Fruit fly (Drosophila melanogaster) whole organism, embryonic: ENCODE measurements around the gene Tsp97E.

Experiments
- Antp ChIP-seq: fragments of 200-800 bp; sonication (Bioruptor generic); optimal IDR thresholded peaks from 3 replicates; lab custom pipeline; 2016; ENCODE audit warnings: missing biosample characterization, missing genetic modification characterization
- Asciz ChIP-seq: fragments of 200-800 bp; sonication (Bioruptor generic); optimal IDR thresholded peaks from 2 replicates; lab custom pipeline; 2017; ENCODE audit warnings: missing biosample characterization, mild to moderate bottlenecking, missing genetic modification characterization, missing genetic modification reagents
- Bdp1 ChIP-seq: fragments of 200-800 bp; sonication (Bioruptor generic); optimal IDR thresholded peaks from 3 replicates; lab custom pipeline; 2016; ENCODE audit warnings: missing biosample characterization, missing genetic modification characterization
- CG10147 ChIP-seq: fragments of 200-800 bp; sonication (Bioruptor generic); optimal IDR thresholded peaks from 2 replicates; lab custom pipeline; 2019; ENCODE audit warnings: missing biosample characterization, mild to moderate bottlenecking, missing genetic modification characterization, moderate library complexity
- CG10462 ChIP-seq: fragments of 200-800 bp; sonication (Bioruptor generic); optimal IDR thresholded peaks from 2 replicates; lab custom pipeline; 2016; ENCODE audit warnings: missing biosample characterization, missing genetic modification characterization
- CG14667 ChIP-seq: fragments of 200-800 bp; sonication (Bioruptor generic); IDR thresholded peaks from 2 replicates; pipeline ENCODE4 v1.3.6; 2022; ENCODE audit warnings: missing biosample characterization, missing genetic modification characterization
- CG15073 ChIP-seq: fragments of 200-800 bp; sonication (Bioruptor generic); optimal IDR thresholded peaks from 2 replicates; lab custom pipeline; 2016; ENCODE audit warnings: missing biosample characterization, missing genetic modification characterization
- CG15269 ChIP-seq: fragments of 200-800 bp; sonication (Bioruptor generic); optimal IDR thresholded peaks from 2 replicates; lab custom pipeline; 2018; ENCODE audit warnings: missing biosample characterization, mild to moderate bottlenecking, missing genetic modification characterization, moderate library complexity
- CG17328 ChIP-seq: fragments of 200-800 bp; sonication (Bioruptor generic); IDR thresholded peaks from 2 replicates; pipeline ENCODE4 v1.3.6; 2022; ENCODE audit warnings: missing biosample characterization, missing genetic modification characterization
- CG17385 ChIP-seq: fragments of 200-800 bp; sonication (Bioruptor generic); optimal IDR thresholded peaks from 3 replicates; lab custom pipeline; 2018; ENCODE audit warnings: missing biosample characterization, mild to moderate bottlenecking, missing genetic modification characterization
- CG17612 ChIP-seq: fragments of 200-800 bp; sonication (Bioruptor generic); IDR thresholded peaks from 2 replicates; pipeline ENCODE4 v1.3.6; 2022; ENCODE audit warnings: missing biosample characterization, missing genetic modification characterization
- CG2116 ChIP-seq: fragments of 200-800 bp; sonication (Bioruptor generic); optimal IDR thresholded peaks from 3 replicates; lab custom pipeline; 2018; ENCODE audit warnings: missing biosample characterization, mild to moderate bottlenecking, missing genetic modification characterization
- CG2129 ChIP-seq: fragments of 200-800 bp; sonication (Bioruptor generic); IDR thresholded peaks from 2 replicates; pipeline ENCODE4 v1.3.6; 2022; ENCODE audit warnings: missing biosample characterization, missing genetic modification characterization; ENCODE audit not compliant: partially characterized antibody
- CG2199 ChIP-seq: fragments of 200-800 bp; sonication (Bioruptor generic); IDR thresholded peaks from 3 replicates; pipeline ENCODE4 v1.3.6; 2022; ENCODE audit warnings: missing biosample characterization, missing genetic modification characterization
- CG30020 ChIP-seq: fragments of 200-800 bp; optimal IDR thresholded peaks from 2 replicates; lab custom pipeline; 2019; ENCODE audit warnings: missing biosample characterization, mild to moderate bottlenecking, missing genetic modification characterization, moderate library complexity
- CG3995 ChIP-seq: fragments of 200-800 bp; sonication (Bioruptor generic); optimal IDR thresholded peaks from 3 replicates; lab custom pipeline; 2016; ENCODE audit warnings: missing biosample characterization, missing genetic modification characterization
- CG4404 ChIP-seq: fragments of 200-800 bp; sonication (Bioruptor generic); IDR thresholded peaks from 2 replicates; pipeline ENCODE4 v1.3.6; 2022; ENCODE audit warnings: missing biosample characterization, missing genetic modification characterization
- CG4730 ChIP-seq: fragments of 200-800 bp; sonication (Bioruptor generic); IDR thresholded peaks from 2 replicates; pipeline ENCODE4 v1.3.6; 2022; ENCODE audit warnings: missing biosample characterization, missing genetic modification characterization
- CG5953 ChIP-seq: fragments of 200-800 bp; sonication (Bioruptor generic); IDR thresholded peaks from 2 replicates; pipeline ENCODE4 v1.3.6; 2022; ENCODE audit warnings: missing biosample characterization, missing genetic modification characterization
- CG6683 ChIP-seq: fragments of 200-800 bp; sonication (Bioruptor generic); optimal IDR thresholded peaks from 2 replicates; lab custom pipeline; 2017; ENCODE audit warnings: missing biosample characterization, mild to moderate bottlenecking, missing genetic modification characterization, missing genetic modification reagents
- CG7372 ChIP-seq: fragments of 200-800 bp; sonication (Bioruptor generic); IDR thresholded peaks from 2 replicates; pipeline ENCODE4 v1.3.6; 2022; ENCODE audit warnings: missing biosample characterization, missing genetic modification characterization
- CG9609 ChIP-seq: fragments of 200-800 bp; sonication (Bioruptor generic); optimal IDR thresholded peaks from 3 replicates; lab custom pipeline; 2016; ENCODE audit warnings: missing biosample characterization, missing genetic modification characterization
- CHES-1-like ChIP-seq: fragments of 200-800 bp; sonication (Bioruptor generic); optimal IDR thresholded peaks from 2 replicates; lab custom pipeline; 2016; ENCODE audit warnings: missing biosample characterization, missing genetic modification characterization
- Camta ChIP-seq: fragments of 200-800 bp; sonication (Bioruptor generic); optimal IDR thresholded peaks from 2 replicates; lab custom pipeline; 2016; ENCODE audit warnings: missing biosample characterization, missing genetic modification characterization
- HHEX ChIP-seq: fragments of 200-800 bp; sonication (Bioruptor generic); optimal IDR thresholded peaks from 3 replicates; lab custom pipeline; 2017; ENCODE audit warnings: missing biosample characterization, mild to moderate bottlenecking, missing genetic modification characterization, missing genetic modification reagents
- HmgZ ChIP-seq: fragments of 200-800 bp; sonication (Bioruptor generic); optimal IDR thresholded peaks from 2 replicates; lab custom pipeline; 2018; ENCODE audit warnings: missing biosample characterization, mild to moderate bottlenecking, missing genetic modification characterization
- Hmr ChIP-seq: fragments of 200-800 bp; sonication (Bioruptor generic); optimal IDR thresholded peaks from 3 replicates; lab custom pipeline; 2017; ENCODE audit warnings: mild to moderate bottlenecking, missing biosample characterization, missing genetic modification reagents, missing genetic modification characterization
- Hmx ChIP-seq: fragments of 200-800 bp; sonication (Bioruptor generic); optimal IDR thresholded peaks from 2 replicates; lab custom pipeline; 2016; ENCODE audit warnings: missing biosample characterization, missing genetic modification characterization
- Opbp ChIP-seq: fragments of 200-800 bp; sonication (Bioruptor generic); IDR thresholded peaks from 3 replicates; pipeline ENCODE4 v1.3.6; 2022; ENCODE audit warnings: missing biosample characterization, missing genetic modification characterization; ENCODE audit not compliant: partially characterized antibody
- Ravus ChIP-seq: fragments of 200-800 bp; sonication (Bioruptor generic); IDR thresholded peaks from 2 replicates; pipeline ENCODE4 v1.3.6; 2022; ENCODE audit warnings: missing biosample characterization, missing genetic modification characterization
- Ssrp ChIP-seq: fragments of 200-800 bp; sonication (Bioruptor generic); optimal IDR thresholded peaks from 2 replicates; lab custom pipeline; 2018; ENCODE audit warnings: missing biosample characterization, mild to moderate bottlenecking, missing genetic modification characterization, moderate library complexity
- Xbp1 ChIP-seq: fragments of 200-800 bp; sonication (Bioruptor generic); optimal IDR thresholded peaks from 3 replicates; lab custom pipeline; 2016; ENCODE audit warnings: missing biosample characterization, mild to moderate bottlenecking, missing genetic modification characterization
- al ChIP-seq: fragments of 200-800 bp; sonication (Bioruptor generic); IDR thresholded peaks from 2 replicates; pipeline ENCODE4 v1.3.6; 2022; ENCODE audit warnings: missing biosample characterization, missing genetic modification characterization
- aop ChIP-seq: fragments of 200-800 bp; sonication (Bioruptor generic); IDR thresholded peaks from 2 replicates; pipeline ENCODE4 v1.3.6; 2022; ENCODE audit warnings: missing biosample characterization, missing genetic modification characterization
- bbx ChIP-seq: fragments of 200-800 bp; sonication (Bioruptor generic); IDR thresholded peaks from 2 replicates; pipeline ENCODE4 v1.3.6; 2022; ENCODE audit warnings: missing biosample characterization, missing genetic modification characterization; ENCODE audit not compliant: partially characterized antibody
- bowl ChIP-seq: fragments of 200-800 bp; sonication (Bioruptor generic); IDR thresholded peaks from 2 replicates; pipeline ENCODE4 v1.3.6; 2022; ENCODE audit warnings: missing biosample characterization, missing genetic modification characterization
- cad ChIP-seq: fragments of >200 bp; optimal IDR thresholded peaks from 2 replicates; lab custom pipeline; 2017; ENCODE audit warnings: missing biosample characterization, missing genetic modification characterization
- corto ChIP-seq: fragments of 200-800 bp; sonication (Bioruptor generic); optimal IDR thresholded peaks from 2 replicates; lab custom pipeline; 2016; ENCODE audit warnings: missing biosample characterization, mild to moderate bottlenecking, missing genetic modification characterization, moderate library complexity
- dimm ChIP-seq: fragments of 200-800 bp; sonication (Bioruptor generic); IDR thresholded peaks from 2 replicates; pipeline ENCODE4 v1.3.6; 2022; ENCODE audit warnings: missing biosample characterization, missing genetic modification characterization
- dpn ChIP-seq, 2 experiments: fragments of 200-800 bp; sonication (Bioruptor generic); optimal IDR thresholded peaks; 3 replicates each; lab custom pipeline; 2016; ENCODE audit warnings: missing biosample characterization in 2 of 2, missing genetic modification characterization in 2 of 2
- her ChIP-seq: fragments of 200-800 bp; sonication (Bioruptor generic); optimal IDR thresholded peaks from 2 replicates; lab custom pipeline; 2016; ENCODE audit warnings: missing biosample characterization, missing genetic modification characterization
- klu ChIP-seq: fragments of 200-800 bp; sonication (Bioruptor generic); IDR thresholded peaks from 2 replicates; pipeline ENCODE4 v1.3.6; 2022; ENCODE audit warnings: missing biosample characterization, missing genetic modification characterization
- knrl ChIP-seq: fragments of 200-800 bp; sonication (Bioruptor generic); IDR thresholded peaks from 3 replicates; pipeline ENCODE4 v1.3.6; 2022; ENCODE audit warnings: missing biosample characterization, missing genetic modification characterization; ENCODE audit not compliant: partially characterized antibody
- lmd ChIP-seq: fragments of 200-800 bp; sonication (Bioruptor generic); IDR thresholded peaks from 2 replicates; pipeline ENCODE4 v1.3.6; 2022; ENCODE audit warnings: missing biosample characterization, missing genetic modification characterization
- org-1 ChIP-seq: fragments of 200-800 bp; sonication (Bioruptor generic); optimal IDR thresholded peaks from 2 replicates; lab custom pipeline; 2017; ENCODE audit warnings: missing biosample characterization, missing genetic modification characterization
- psq ChIP-seq: fragments of 200-800 bp; sonication (Bioruptor generic); optimal IDR thresholded peaks from 2 replicates; lab custom pipeline; 2017; ENCODE audit warnings: missing biosample characterization, missing genetic modification characterization
- sima ChIP-seq: fragments of 200-800 bp; sonication (Bioruptor generic); optimal IDR thresholded peaks from 2 replicates; lab custom pipeline; 2016; ENCODE audit warnings: missing biosample characterization, missing genetic modification characterization
- so ChIP-seq: fragments of 200-800 bp; sonication (Bioruptor generic); IDR thresholded peaks from 3 replicates; pipeline ENCODE4 v1.3.6; 2022; ENCODE audit warnings: missing biosample characterization, missing genetic modification characterization
- tio ChIP-seq: fragments of 200-800 bp; sonication (Bioruptor generic); optimal IDR thresholded peaks from 2 replicates; lab custom pipeline; 2017; ENCODE audit warnings: missing biosample characterization, missing genetic modification characterization, inconsistent platforms
- tna ChIP-seq: fragments of 200-800 bp; sonication (Bioruptor generic); IDR thresholded peaks from 2 replicates; pipeline ENCODE4 v1.3.6; 2022; ENCODE audit warnings: missing biosample characterization, missing genetic modification characterization; ENCODE audit not compliant: partially characterized antibody
- trem ChIP-seq: fragments of 200-800 bp; optimal IDR thresholded peaks from 3 replicates; lab custom pipeline; 2019; ENCODE audit warnings: missing biosample characterization, mild to moderate bottlenecking, missing genetic modification characterization, moderate library complexity
- yki ChIP-seq: fragments of >200 bp; optimal IDR thresholded peaks from 3 replicates; lab custom pipeline; 2018
- z ChIP-seq: fragments of 200-800 bp; sonication (Bioruptor generic); IDR thresholded peaks from 3 replicates; pipeline ENCODE4 v1.3.6; 2022; ENCODE audit warnings: missing biosample characterization, missing genetic modification characterization

Tsp97E gene

DNA sequence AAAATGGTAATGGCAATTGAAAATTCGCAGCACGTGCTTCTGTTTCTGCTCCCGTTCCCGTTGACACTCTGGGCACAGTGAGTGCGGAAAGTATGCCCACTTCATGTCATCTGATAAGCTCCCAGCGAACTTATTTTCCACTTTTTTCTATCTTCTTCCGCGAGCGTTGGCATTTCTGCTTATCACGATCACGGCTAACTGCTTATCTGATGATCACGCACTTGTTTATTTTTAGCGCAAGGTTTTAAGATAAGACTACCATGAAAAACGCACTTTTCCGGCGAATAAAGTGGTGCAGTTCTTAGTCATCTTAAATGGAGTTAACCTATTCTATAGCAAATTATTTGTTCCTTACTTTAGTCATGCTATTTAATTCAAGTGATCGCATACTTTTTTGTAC, 27.2 kb downstream of the Tsp97E start (continued):
- TF ChIP-seq klu (GFP tag; lab: Robert Waterston, UW) (no peak), sima (GFP tag; lab: Kevin White, UChicago) (no peak), dimm (GFP tag; lab: Robert Waterston, UW) (no peak), Asciz (peak; percentile 11), CG14667 (no peak), CG2129 (GFP tag; lab: Robert Waterston, UW) (no peak), CG15073 (GFP tag; lab: Kevin White, UChicago) (no peak), z (GFP tag; lab: Robert Waterston, UW) (no peak), CG17328 (no peak), Hmr (GFP tag; lab: Kevin White, UChicago) (no peak), tio (peak; percentile 51), tna (no peak), Hmx (no peak), al (GFP tag; lab: Robert Waterston, UW) (no peak), aop (GFP tag; lab: Robert Waterston, UW) (no peak), CG6683 (GFP tag; lab: Kevin White, UChicago) (peak; percentile 3), HmgZ (tag; lab: Kevin White, UChicago) (peak; percentile 34), CG7372 (GFP tag; lab: Robert Waterston, UW) (no peak), lmd (GFP tag; lab: Robert Waterston, UW) (peak; percentile 53), CG15269 (peak; percentile 56), corto (GFP tag; lab: Kevin White, UChicago) (no peak), CG4730 (GFP tag; lab: Robert Waterston, UW) (no peak), cad (no peak), CG10462 (GFP tag; lab: Kevin White, UChicago) (peak; percentile 11), Ravus (no peak), CG10147 (peak; percentile 50), CG5953 (no peak), Opbp (GFP tag; lab: Robert Waterston, UW) (no peak), psq (no peak), CG30020 (tag; lab: Kevin White, UChicago) (no peak), bbx (GFP tag; lab: Robert Waterston, UW) (no peak), Ssrp (peak; percentile 53), CG17385 (peak; percentile 31), HHEX (peak; percentile 52), CG3995 (GFP tag; lab: Kevin White, UChicago) (peak; percentile 12), Antp (GFP tag; lab: Kevin White, UChicago) (peak; percentile 15), CG9609 (GFP tag; lab: Kevin White, UChicago) (peak; percentile 39), CG2199 (no peak), CHES-1-like (GFP tag; lab: Kevin White, UChicago) (no peak), yki (lab: Kevin White, UChicago) (no peak), Camta (GFP tag; lab: Kevin White, UChicago) (peak; percentile 23), Xbp1 (GFP tag; lab: Kevin White, UChicago) (peak; percentile 25), so (GFP tag; lab: Robert Waterston, UW) (no peak), trem (tag; lab: Kevin White, UChicago) (no peak), dpn (GFP tag; optimal IDR thresholded peaks at IDR 0.05; lab: Kevin White, UChicago) (peak; percentile 19 to 44), bowl (GFP tag; lab: Robert Waterston, UW) (no peak), CG4404 (no peak), Bdp1 (GFP tag; lab: Kevin White, UChicago) (no peak), her (GFP tag; lab: Kevin White, UChicago) (no peak), CG17612 (GFP tag; lab: Robert Waterston, UW) (no peak), knrl (GFP tag; lab: Robert Waterston, UW) (no peak), CG2116 (GFP tag; lab: Kevin White, UChicago) (no peak), org-1 (GFP tag; lab: Kevin White, UChicago) (no peak)
